Fruit fly (Drosophila melanogaster) whole organism, prepupa: Measurements from ENCODE around the gene Elo68alpha.

ENCODE experiments used
- Blimp-1 ChIP-seq: fragments of 200-800 bp; sonication (Bioruptor generic); optimal IDR thresholded peaks from 3 replicates; lab custom pipeline; 2017; ENCODE audit warnings: missing biosample characterization, missing genetic modification characterization, mild to moderate bottlenecking, moderate library complexity, missing genetic modification reagents
- CG10631 ChIP-seq: fragments of 200-800 bp; sonication (Bioruptor generic); optimal IDR thresholded peaks from 2 replicates; lab custom pipeline; 2016; ENCODE audit warnings: missing biosample characterization, missing genetic modification characterization
- CG10669 ChIP-seq: fragments of 200-800 bp; sonication (Bioruptor generic); optimal IDR thresholded peaks from 3 replicates; lab custom pipeline; 2018; ENCODE audit warnings: missing biosample characterization, mild to moderate bottlenecking, missing genetic modification characterization, moderate library complexity
- CG11294 ChIP-seq: fragments of 200-800 bp; sonication (Bioruptor generic); IDR thresholded peaks from 2 replicates; pipeline ENCODE4 v1.3.6; 2022; ENCODE audit warnings: missing biosample characterization, missing genetic modification characterization
- CG11762 ChIP-seq: fragments of 200-800 bp; sonication (Bioruptor generic); optimal IDR thresholded peaks from 3 replicates; lab custom pipeline; 2016; ENCODE audit warnings: missing biosample characterization, missing genetic modification characterization; ENCODE audit not compliant: insufficient read depth
- CG11902 ChIP-seq: fragments of 200-800 bp; sonication (Bioruptor generic); optimal IDR thresholded peaks from 3 replicates; lab custom pipeline; 2016; ENCODE audit warnings: missing biosample characterization, missing genetic modification characterization
- CG15336 ChIP-seq: fragments of 200-800 bp; sonication (Bioruptor generic); IDR thresholded peaks from 2 replicates; pipeline ENCODE4 v1.3.6; 2022; ENCODE audit warnings: missing biosample characterization, missing genetic modification characterization
- CG1621 ChIP-seq: fragments of 200-800 bp; sonication (Bioruptor generic); optimal IDR thresholded peaks from 3 replicates; lab custom pipeline; 2018; ENCODE audit warnings: missing biosample characterization, mild to moderate bottlenecking, missing genetic modification characterization
- CG16779 ChIP-seq: fragments of 200-800 bp; sonication (Bioruptor generic); optimal IDR thresholded peaks from 3 replicates; lab custom pipeline; 2017; ENCODE audit warnings: missing biosample characterization, mild to moderate bottlenecking, missing genetic modification characterization
- CG3032 ChIP-seq: fragments of 200-800 bp; optimal IDR thresholded peaks from 2 replicates; lab custom pipeline; 2019; ENCODE audit warnings: missing biosample characterization, mild to moderate bottlenecking, missing genetic modification characterization, moderate library complexity
- CG31627 ChIP-seq: fragments of 200-800 bp; sonication (Bioruptor generic); optimal IDR thresholded peaks from 3 replicates; lab custom pipeline; 2016; ENCODE audit warnings: missing biosample characterization, missing genetic modification characterization
- CG32006 ChIP-seq: fragments of 200-800 bp; sonication (Bioruptor generic); optimal IDR thresholded peaks from 3 replicates; lab custom pipeline; 2017; ENCODE audit warnings: missing biosample characterization, mild to moderate bottlenecking, missing genetic modification characterization
- CG34406 ChIP-seq: fragments of 200-800 bp; sonication (Bioruptor generic); optimal IDR thresholded peaks from 3 replicates; lab custom pipeline; 2016; ENCODE audit warnings: missing biosample characterization, missing genetic modification characterization
- CG6276 ChIP-seq: fragments of 200-800 bp; sonication (Bioruptor generic); optimal IDR thresholded peaks from 2 replicates; lab custom pipeline; 2017; ENCODE audit warnings: missing biosample characterization, mild to moderate bottlenecking, missing genetic modification characterization
- CG6792 ChIP-seq: fragments of 200-800 bp; sonication (Bioruptor generic); optimal IDR thresholded peaks from 3 replicates; lab custom pipeline; 2016; ENCODE audit warnings: missing biosample characterization, missing genetic modification characterization
- CG7368 ChIP-seq: fragments of 200-800 bp; sonication (Bioruptor generic); optimal IDR thresholded peaks from 3 replicates; lab custom pipeline; 2016; ENCODE audit warnings: missing biosample characterization, missing genetic modification characterization
- CG8319 ChIP-seq: fragments of 200-800 bp; sonication (Bioruptor generic); optimal IDR thresholded peaks from 3 replicates; lab custom pipeline; 2016; ENCODE audit warnings: missing biosample characterization, missing genetic modification characterization
- Eip75B ChIP-seq: fragments of 200-800 bp; sonication (Bioruptor generic); optimal IDR thresholded peaks from 3 replicates; lab custom pipeline; 2016; ENCODE audit warnings: missing biosample characterization, missing genetic modification characterization
- Eip78C ChIP-seq: fragments of 200-800 bp; sonication (Bioruptor generic); peaks from one replicate; lab custom pipeline; 2016; ENCODE audit warnings: missing biosample characterization, missing genetic modification characterization
- Eip93F ChIP-seq: fragments of 200-800 bp; sonication (Bioruptor generic); optimal IDR thresholded peaks from 2 replicates; lab custom pipeline; 2016; ENCODE audit warnings: missing biosample characterization, mild to moderate bottlenecking, missing genetic modification characterization
- Ets21C ChIP-seq: fragments of 200-800 bp; sonication (Bioruptor generic); optimal IDR thresholded peaks from 3 replicates; lab custom pipeline; 2016; ENCODE audit warnings: missing biosample characterization, missing genetic modification characterization
- Hr38 ChIP-seq: sonication (Bioruptor generic); optimal IDR thresholded peaks from 2 replicates; lab custom pipeline; 2016; ENCODE audit warnings: missing biosample characterization, missing genetic modification characterization
- Met ChIP-seq: fragments of 200-800 bp; sonication (Bioruptor generic); optimal IDR thresholded peaks from 3 replicates; lab custom pipeline; 2016; ENCODE audit warnings: missing biosample characterization, missing genetic modification characterization
- OdsH ChIP-seq: fragments of 200-800 bp; sonication (Bioruptor generic); optimal IDR thresholded peaks from 3 replicates; lab custom pipeline; 2016; ENCODE audit warnings: missing biosample characterization, missing genetic modification characterization
- Smox ChIP-seq: fragments of 200-800 bp; sonication (Bioruptor generic); optimal IDR thresholded peaks from 3 replicates; lab custom pipeline; 2016; ENCODE audit warnings: missing biosample characterization, missing genetic modification characterization
- Sox102F ChIP-seq: fragments of 200-800 bp; sonication (Bioruptor generic); optimal IDR thresholded peaks from 2 replicates; lab custom pipeline; 2016; ENCODE audit warnings: missing biosample characterization, mild to moderate bottlenecking, missing genetic modification characterization
- Sox15 ChIP-seq: fragments of 200-800 bp; sonication (Bioruptor generic); optimal IDR thresholded peaks from 3 replicates; lab custom pipeline; 2016; ENCODE audit warnings: missing biosample characterization, missing genetic modification characterization
- achi ChIP-seq: fragments of 200-800 bp; sonication (Bioruptor generic); optimal IDR thresholded peaks from 3 replicates; lab custom pipeline; 2016; ENCODE audit warnings: missing biosample characterization, missing genetic modification characterization
- acj6 ChIP-seq: fragments of 200-800 bp; sonication (Bioruptor generic); optimal IDR thresholded peaks from 3 replicates; lab custom pipeline; 2016; ENCODE audit warnings: missing biosample characterization, missing genetic modification characterization
- cyc ChIP-seq: fragments of 200-800 bp; sonication (Bioruptor generic); optimal IDR thresholded peaks from 3 replicates; lab custom pipeline; 2016; ENCODE audit warnings: missing biosample characterization, missing genetic modification characterization
- dac ChIP-seq: fragments of 200-800 bp; sonication (Bioruptor generic); optimal IDR thresholded peaks from 2 replicates; lab custom pipeline; 2017; ENCODE audit warnings: missing biosample characterization, mild to moderate bottlenecking, missing genetic modification characterization
- eg ChIP-seq: fragments of 200-800 bp; sonication (Bioruptor generic); IDR thresholded peaks from 3 replicates; pipeline ENCODE4 v1.3.6; 2022; ENCODE audit warnings: missing biosample characterization, missing genetic modification characterization
- esn ChIP-seq: fragments of 200-800 bp; sonication (Bioruptor generic); optimal IDR thresholded peaks from 2 replicates; lab custom pipeline; 2016; ENCODE audit warnings: missing biosample characterization, mild to moderate bottlenecking, missing genetic modification characterization, moderate library complexity
- fd59A ChIP-seq: fragments of 200-800 bp; sonication (Bioruptor generic); optimal IDR thresholded peaks from 2 replicates; lab custom pipeline; 2017; ENCODE audit warnings: missing biosample characterization, mild to moderate bottlenecking, missing genetic modification characterization, missing genetic modification reagents
- fd85E ChIP-seq: fragments of 200-800 bp; sonication (Bioruptor generic); optimal IDR thresholded peaks from 3 replicates; lab custom pipeline; 2016; ENCODE audit warnings: missing biosample characterization, missing genetic modification characterization
- fkh ChIP-seq: fragments of 200-800 bp; sonication (Bioruptor generic); optimal IDR thresholded peaks from 3 replicates; lab custom pipeline; 2017; ENCODE audit warnings: missing biosample characterization, mild to moderate bottlenecking, missing genetic modification characterization, moderate library complexity
- lz ChIP-seq: fragments of 200-800 bp; sonication (Bioruptor generic); optimal IDR thresholded peaks from 3 replicates; lab custom pipeline; 2016; ENCODE audit warnings: missing biosample characterization, missing genetic modification characterization
- pdm3 ChIP-seq: fragments of 200-800 bp; sonication (Bioruptor generic); optimal IDR thresholded peaks from 3 replicates; lab custom pipeline; 2016; ENCODE audit warnings: missing biosample characterization, missing genetic modification characterization
- salr ChIP-seq, 2 experiments: fragments of 200-800 bp; sonication (Bioruptor generic); optimal IDR thresholded peaks; 3 replicates each; lab custom pipeline; 2016 to 2018; ENCODE audit warnings: missing biosample characterization in 2 of 2, missing genetic modification characterization in 2 of 2, mild to moderate bottlenecking in 1 of 2
- spab ChIP-seq: fragments of 200-800 bp; sonication (Bioruptor generic); optimal IDR thresholded peaks from 2 replicates; lab custom pipeline; 2017; ENCODE audit warnings: missing biosample characterization, mild to moderate bottlenecking, missing genetic modification characterization, missing genetic modification reagents
- ss ChIP-seq, 2 experiments: fragments of 200-800 bp; sonication (Bioruptor generic); optimal IDR thresholded peaks; 2 replicates in 1 of 2; 3 replicates in 1 of 2; lab custom pipeline; 2017 to 2018; ENCODE audit warnings: mild to moderate bottlenecking in 2 of 2, missing biosample characterization in 2 of 2, missing genetic modification characterization in 2 of 2, moderate library complexity in 1 of 2
- svp ChIP-seq: fragments of 200-800 bp; sonication (Bioruptor generic); peaks from one replicate; lab custom pipeline; 2016; ENCODE audit warnings: missing biosample characterization, missing genetic modification characterization
- topi ChIP-seq: fragments of 200-800 bp; sonication (Bioruptor generic); optimal IDR thresholded peaks from 3 replicates; lab custom pipeline; 2016; ENCODE audit warnings: missing biosample characterization, missing genetic modification characterization
- vri ChIP-seq: fragments of 200-800 bp; sonication (Bioruptor generic); optimal IDR thresholded peaks from 3 replicates; lab custom pipeline; 2016; ENCODE audit warnings: missing biosample characterization, mild to moderate bottlenecking, missing genetic modification characterization

Gene Elo68alpha

DNA sequence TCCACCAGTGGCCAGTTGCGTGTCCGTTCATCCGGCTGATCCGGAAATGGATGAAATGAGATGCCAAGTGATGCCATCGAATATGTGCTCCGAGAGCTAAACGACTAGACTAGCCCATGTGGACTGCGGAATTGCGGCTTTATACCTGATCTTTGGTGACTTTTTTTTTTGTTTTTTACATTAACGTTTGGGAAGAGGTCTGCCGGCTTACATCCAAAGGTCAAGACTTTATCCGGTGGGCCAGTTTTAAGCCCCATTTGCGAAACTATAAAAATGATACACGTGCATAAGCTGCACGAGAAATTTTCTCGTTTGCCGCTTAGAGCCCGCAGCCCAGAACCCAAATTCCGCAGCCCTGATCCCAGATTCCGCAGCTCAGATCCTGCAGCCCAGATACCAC is at the start of gene Elo68alpha:
Gene Elo68alpha (minus strand): TSS at position 101 of the 400 bp plus-strand sequence.
- TF ChIP-seq CG31627 (GFP tag; lab: Kevin White, UChicago) (no peak), cyc (GFP tag; lab: Kevin White, UChicago) (no peak), eg (GFP tag; lab: Robert Waterston, UW) (no peak), Sox102F (no peak), dac (GFP tag; lab: Kevin White, UChicago) (no peak), Smox (GFP tag; lab: Kevin White, UChicago) (no peak)

DNA sequence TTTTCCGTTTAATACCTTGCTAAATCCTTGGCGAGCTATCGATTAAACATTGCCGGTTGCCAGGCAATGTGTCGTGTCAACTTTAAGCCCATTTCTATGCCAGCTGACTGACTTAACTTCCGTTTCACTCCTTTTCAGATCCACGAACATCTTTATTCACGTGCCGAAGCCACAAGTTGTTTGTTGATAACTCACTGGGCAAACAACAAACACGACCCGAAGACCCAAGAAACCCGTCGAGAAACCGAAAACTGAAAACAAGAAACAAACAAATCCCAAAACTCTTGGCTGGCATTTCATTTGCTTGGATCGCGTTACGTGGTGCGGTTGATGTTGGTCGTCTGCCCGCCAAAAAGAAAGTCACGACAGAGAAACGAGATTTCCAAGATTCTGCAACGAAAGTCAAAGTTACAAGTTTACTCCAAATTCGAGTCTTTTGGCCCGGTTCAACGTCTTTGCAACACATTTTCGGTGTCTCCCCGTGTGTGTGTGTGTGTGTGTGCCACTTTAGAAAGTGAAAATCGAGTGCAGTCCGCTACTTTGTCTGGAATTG is 48.0 kb upstream of the Elo68alpha start, which contains the start of gene CG6216:
Gene CG6216 (minus strand): TSS at position 51 of the 553 bp plus-strand sequence.
- no peak for TF ChIP-seq CG16779 (tag; lab: Kevin White, UChicago)
- TF ChIP-seq Eip75B (GFP tag; lab: Kevin White, UChicago): peak; percentile 36
- peak; percentile 40 for TF ChIP-seq Eip78C
- TF ChIP-seq acj6: no peak
- no peak for TF ChIP-seq CG1621 (tag; lab: Kevin White, UChicago)
- no peak for TF ChIP-seq OdsH (GFP tag; lab: Kevin White, UChicago)
- TF ChIP-seq spab: no peak
- no peak for TF ChIP-seq fd85E
- TF ChIP-seq pdm3 (GFP tag; lab: Kevin White, UChicago): no peak
- TF ChIP-seq Blimp-1: peak; percentile 99
- TF ChIP-seq CG6792 (GFP tag; lab: Kevin White, UChicago): no peak
- TF ChIP-seq achi (GFP tag; lab: Kevin White, UChicago): peak; percentile 6
- TF ChIP-seq CG11762: no peak
- TF ChIP-seq esn (GFP tag; lab: Kevin White, UChicago): no peak
- peak; percentile 1 for TF ChIP-seq Met (GFP tag; lab: Kevin White, UChicago)
- TF ChIP-seq CG7368 (GFP tag; lab: Kevin White, UChicago): no peak
- peak; percentile 54 for TF ChIP-seq svp (GFP tag; lab: Kevin White, UChicago)
- TF ChIP-seq CG8319: no peak
- TF ChIP-seq CG10631 (GFP tag; lab: Kevin White, UChicago): no peak
- TF ChIP-seq Eip93F (GFP tag; lab: Kevin White, UChicago): no peak
- TF ChIP-seq CG15336: no peak
- no peak for TF ChIP-seq Ets21C (GFP tag; lab: Kevin White, UChicago)
- no peak for TF ChIP-seq fd59A (GFP tag; lab: Kevin White, UChicago)
- TF ChIP-seq fkh (GFP tag; lab: Kevin White, UChicago): peak; percentile 27
- no peak for TF ChIP-seq lz
- TF ChIP-seq CG34406: no peak
- peak; percentile 29 for TF ChIP-seq CG6276 (GFP tag; lab: Kevin White, UChicago)

DNA sequence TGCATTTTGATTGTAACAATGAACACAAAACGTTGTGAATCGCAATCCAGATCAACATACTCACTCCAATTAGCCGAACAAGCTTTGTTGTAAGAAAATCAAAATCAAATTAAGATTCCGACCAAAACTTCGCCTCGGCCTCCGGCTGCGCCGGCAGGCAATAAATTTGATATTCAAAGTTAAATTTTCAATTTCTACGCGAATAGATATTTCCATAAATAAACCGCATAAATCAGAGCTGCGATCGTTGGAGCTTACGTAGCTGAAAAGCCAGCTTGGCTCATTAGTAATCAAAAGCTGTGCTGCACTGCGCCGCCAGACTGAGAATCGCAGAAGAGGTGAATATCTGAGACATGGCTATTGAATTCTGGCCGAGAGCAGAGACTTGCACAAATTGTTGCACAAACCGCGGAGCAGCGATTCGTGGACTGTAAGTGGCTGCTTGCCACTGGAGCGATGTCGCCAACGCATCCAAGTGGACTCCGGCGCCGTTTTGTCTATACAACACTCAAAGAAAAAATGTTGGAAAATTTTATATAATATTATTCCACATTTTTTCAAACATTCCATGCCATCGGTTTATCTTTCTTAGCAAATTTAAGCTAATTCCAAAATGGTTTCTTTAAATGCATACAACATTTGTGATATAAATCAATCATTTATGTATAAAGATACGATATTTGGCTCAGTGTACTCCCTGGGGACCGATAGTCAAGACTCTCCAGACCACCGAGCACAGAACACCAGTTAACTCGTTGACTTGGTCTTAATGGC is 45.8 kb upstream of the Elo68alpha start:
- TF ChIP-seq salr (GFP tag; optimal IDR thresholded peaks at IDR 0.05; lab: Kevin White, UChicago) (peak; percentile 22 to 74), ss (GFP tag; optimal IDR thresholded peaks at IDR 0.05; lab: Kevin White, UChicago) (peak; percentile 62 to 73), Hr38 (GFP tag; lab: Kevin White, UChicago) (no peak), Sox15 (no peak), Blimp-1 (no peak), CG31627 (GFP tag; lab: Kevin White, UChicago) (no peak), Smox (GFP tag; lab: Kevin White, UChicago) (no peak), eg (GFP tag; lab: Robert Waterston, UW) (peak; percentile 67; the same call in 2 of the 3 replicates), CG11902 (GFP tag; lab: Kevin White, UChicago) (no peak), CG6792 (GFP tag; lab: Kevin White, UChicago) (peak; percentile 19), Sox102F (no peak), CG32006 (GFP tag; lab: Kevin White, UChicago) (peak; percentile 82), topi (GFP tag; lab: Kevin White, UChicago) (no peak), CG3032 (tag; lab: Kevin White, UChicago) (peak; percentile 81), fkh (GFP tag; lab: Kevin White, UChicago) (no peak), achi (GFP tag; lab: Kevin White, UChicago) (peak; percentile 73), CG11294 (GFP tag; lab: Robert Waterston, UW) (0 out of 2 replicates have a peak, but pooled peaks have one; percentile 54), vri (GFP tag; lab: Kevin White, UChicago) (no peak), CG7368 (GFP tag; lab: Kevin White, UChicago) (peak; percentile 27), OdsH (GFP tag; lab: Kevin White, UChicago) (peak; percentile 63), CG34406 (peak; percentile 16), spab (peak; percentile 76), CG10669 (GFP tag; lab: Kevin White, UChicago) (peak; percentile 85), Met (GFP tag; lab: Kevin White, UChicago) (no peak), esn (GFP tag; lab: Kevin White, UChicago) (no peak), dac (GFP tag; lab: Kevin White, UChicago) (no peak), CG15336 (peak; percentile 87)
